Worm (Caenorhabditis elegans) whole organism, dauer: ENCODE measurements around the gene H34I24.1.
"Not testable (repeated sequence)": the region's sequence is repeated elsewhere in the genome, so short reads cannot be mapped to it uniquely, and the experiment has no call there.

Experiments used
- unc-62 ChIP-seq: sonication (generic microtip); optimal IDR thresholded peaks from 2 replicates; lab custom pipeline; 2017; ENCODE audit warnings: missing biosample characterization, missing genetic modification reagents, missing genetic modification characterization

H34I24.1 gene

ce11 chrIII:2841856-2842373 lies 4.9 kb upstream of the H34I24.1 start, which contains the start of gene H34I24.2:
H34I24.2 (plus strand) TSS chrIII:2842044.
- no peak for TF ChIP-seq unc-62 (GFP tag; lab: Kevin White, UChicago)

ce11 chrIII:2855929-2856328 lies 9.1 kb downstream of the H34I24.1 start, which contains the start of gene F56F11.4:
F56F11.4 (plus strand) TSS chrIII:2856229.
- no peak for TF ChIP-seq unc-62 (GFP tag; lab: Kevin White, UChicago)

- no peak for TF ChIP-seq unc-62 (GFP tag; lab: Kevin White, UChicago)
Measured at ce11 chrIII:2858334-2858733, 11.5 kb downstream of the H34I24.1 start.

ce11 chrIII:2864669-2865068 lies 17.8 kb downstream of the H34I24.1 start:
- TF ChIP-seq unc-62 (GFP tag; lab: Kevin White, UChicago), result no peak

ce11 chrIII:2866597-2866996 lies 19.8 kb downstream of the H34I24.1 start:
- no peak for TF ChIP-seq unc-62 (GFP tag; lab: Kevin White, UChicago)

ce11 chrIII:2868416-2868815 lies 21.6 kb downstream of the H34I24.1 start:
- TF ChIP-seq unc-62 (GFP tag; lab: Kevin White, UChicago), result no peak

- no peak for TF ChIP-seq unc-62 (GFP tag; lab: Kevin White, UChicago)
Measured at ce11 chrIII:2869033-2869432, 22.2 kb downstream of the H34I24.1 start.

- TF ChIP-seq unc-62 (GFP tag; lab: Kevin White, UChicago), result no peak
Measured at ce11 chrIII:2869512-2869911, 22.7 kb downstream of the H34I24.1 start.

- TF ChIP-seq unc-62 (GFP tag; lab: Kevin White, UChicago), result no peak
Measured at ce11 chrIII:2870228-2870627, 23.4 kb downstream of the H34I24.1 start.

- no peak for TF ChIP-seq unc-62 (GFP tag; lab: Kevin White, UChicago)
Measured at ce11 chrIII:2871817-2872216, 25.0 kb downstream of the H34I24.1 start.

- no peak for TF ChIP-seq unc-62 (GFP tag; lab: Kevin White, UChicago)
Measured at ce11 chrIII:2873116-2873644, 26.3 kb downstream of the H34I24.1 start.

- TF ChIP-seq unc-62 (GFP tag; lab: Kevin White, UChicago), result no peak
Measured at ce11 chrIII:2874144-2874868, 27.5 kb downstream of the H34I24.1 start, which contains the start of gene klf-1. klf-1 (plus strand) TSS chrIII:2874818.

ce11 chrIII:2875946-2876345 lies 29.1 kb downstream of the H34I24.1 start:
- TF ChIP-seq unc-62 (GFP tag; lab: Kevin White, UChicago), result no peak

- no peak for TF ChIP-seq unc-62 (GFP tag; lab: Kevin White, UChicago)
Measured at ce11 chrIII:2879703-2880102, 32.9 kb downstream of the H34I24.1 start.

- TF ChIP-seq unc-62 (GFP tag; lab: Kevin White, UChicago), result no peak
Measured at ce11 chrIII:2881117-2881516, 34.3 kb downstream of the H34I24.1 start.

ce11 chrIII:2881989-2882388 lies 35.1 kb downstream of the H34I24.1 start, which contains the start of gene F56F11.2:
F56F11.2 (plus strand) TSS chrIII:2882289.
- TF ChIP-seq unc-62 (GFP tag; lab: Kevin White, UChicago), result not testable (repeated sequence)

ce11 chrIII:2891443-2891842 lies 44.6 kb downstream of the H34I24.1 start, which contains the start of gene F56F11.1:
F56F11.1 (plus strand) TSS chrIII:2891743.
- no peak for TF ChIP-seq unc-62 (GFP tag; lab: Kevin White, UChicago)
